Worm (Caenorhabditis elegans) whole organism, early embryonic: ENCODE data around the gene T15B7.8.

Experiments used
- ama-1 ChIP-seq: fragments of 150-350 bp; optimal IDR thresholded peaks from 2 replicates; lab custom pipeline; 2014
- ceh-13 ChIP-seq: fragments of 200-800 bp; sonication (Bioruptor generic); optimal IDR thresholded peaks from 2 replicates; lab custom pipeline; 2018; ENCODE audit warnings: mild to moderate bottlenecking, missing genetic modification characterization, missing compliant biosample characterization
- hmbx-1 ChIP-seq: sonication (generic microtip); optimal IDR thresholded peaks from 2 replicates; lab custom pipeline; 2016; ENCODE audit warnings: mild to moderate bottlenecking, missing genetic modification characterization, missing compliant biosample characterization
- scrt-1 ChIP-seq: fragments of 200-800 bp; sonication (Bioruptor generic); IDR thresholded peaks from 2 replicates; pipeline ENCODE4 v1.3.6; 2022; ENCODE audit warnings: missing genetic modification characterization, missing compliant biosample characterization
- tra-4 ChIP-seq: sonication (generic microtip); optimal IDR thresholded peaks from 2 replicates; lab custom pipeline; 2017; ENCODE audit warnings: missing genetic modification characterization, missing compliant biosample characterization

DNA sequence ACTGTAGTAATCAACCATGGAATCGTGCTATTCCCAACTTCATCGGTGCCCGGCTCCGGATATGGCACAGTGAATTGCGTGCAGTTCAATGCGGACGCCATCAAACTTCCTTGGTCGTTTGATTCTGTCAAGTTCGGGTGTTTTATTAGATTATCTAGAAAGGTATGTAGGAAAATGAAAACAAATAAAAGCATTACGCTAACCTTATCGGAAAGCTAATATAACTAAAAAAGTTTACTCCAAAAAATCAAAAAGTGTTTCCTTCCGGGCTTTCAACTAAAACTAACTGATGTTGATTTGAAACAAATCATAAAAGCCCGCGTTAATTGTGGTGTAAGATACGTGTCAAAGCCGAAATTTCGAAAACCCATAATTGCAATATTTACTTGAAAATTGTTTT lies 1.8 kb upstream of the T15B7.8 start, which contains the start of gene dmsr-13:
- TF ChIP-seq ceh-13 (GFP tag; lab: Kevin White, UChicago), result no peak
- no peak for TF ChIP-seq ama-1
- TF ChIP-seq hmbx-1 (tag; lab: Kevin White, UChicago), result no peak
- no peak for TF ChIP-seq tra-4 (tag; lab: Kevin White, UChicago)
- TF ChIP-seq scrt-1, result no peak
